Worm (Caenorhabditis elegans): ENCODE measurements around the gene srv-2.
A peak's percentile ranks its signal among the peaks of the same experiment; 100 is the strongest.

The srv-2 gene

ce11 chrII:10550872-10551647, 51.0 kb downstream of the srv-2 start:
- TF ChIP-seq ZK546.5 (tag; optimal IDR thresholded peaks at IDR 0.05) (no peak), daf-12 (tag; optimal IDR thresholded peaks at IDR 0.05) (no peak), elt-1 (tag; optimal IDR thresholded peaks at IDR 0.05) (no peak), mdl-1 (tag; optimal IDR thresholded peaks at IDR 0.05) (no peak), aly-2 (tag; optimal IDR thresholded peaks at IDR 0.05) (no peak), ztf-11 (tag; optimal IDR thresholded peaks at IDR 0.05) (no peak), nhr-237 (tag; optimal IDR thresholded peaks at IDR 0.05) (no peak), hmg-11 (tag; optimal IDR thresholded peaks at IDR 0.05) (no peak), lin-15B (tag; optimal IDR thresholded peaks at IDR 0.05) (no peak), unc-39 (tag; optimal IDR thresholded peaks at IDR 0.05) (no peak), egl-5 (tag; optimal IDR thresholded peaks at IDR 0.05) (peak; percentile 33), ceh-28 (tag; optimal IDR thresholded peaks at IDR 0.05) (no peak), ztf-4 (tag; optimal IDR thresholded peaks at IDR 0.05) (no peak), sea-2 (GFP tag; optimal IDR thresholded peaks at IDR 0.05) (no peak), mml-1 (tag; optimal IDR thresholded peaks at IDR 0.05) (no peak), nhr-23 (tag; optimal IDR thresholded peaks at IDR 0.05) (peak; percentile 26), eor-1 (tag; optimal IDR thresholded peaks at IDR 0.05) (no peak), ceh-82 (tag; optimal IDR thresholded peaks at IDR 0.05) (no peak), R02D3.7 (tag; optimal IDR thresholded peaks at IDR 0.05) (no peak), pha-4 (tag; optimal IDR thresholded peaks at IDR 0.05) (peak; percentile 58), nhr-77 (tag; optimal IDR thresholded peaks at IDR 0.05) (no peak), fkh-10 (GFP tag; optimal IDR thresholded peaks at IDR 0.05) (no peak), ceh-16 (tag; optimal IDR thresholded peaks at IDR 0.05) (no peak), snpc-4 (tag; optimal IDR thresholded peaks at IDR 0.05) (no peak), fos-1 (tag; optimal IDR thresholded peaks at IDR 0.05) (no peak), lsy-12 (tag; optimal IDR thresholded peaks at IDR 0.05) (no peak), nfya-1 (tag; optimal IDR thresholded peaks at IDR 0.05; ENCODE audit: insufficient read depth) (no peak), nhr-25 (tag; optimal IDR thresholded peaks at IDR 0.05) (peak; percentile 37), skn-1 (tag; optimal IDR thresholded peaks at IDR 0.05) (no peak), nhr-67 (tag; optimal IDR thresholded peaks at IDR 0.05) (no peak), egl-27 (tag; optimal IDR thresholded peaks at IDR 0.05) (no peak), tbx-2 (tag; optimal IDR thresholded peaks at IDR 0.05) (no peak), zag-1 (tag; optimal IDR thresholded peaks at IDR 0.05) (no peak), lin-39 (tag; optimal IDR thresholded peaks at IDR 0.05) (no peak), elt-2 (tag; optimal IDR thresholded peaks at IDR 0.05) (peak; percentile 10), elt-3 (tag; optimal IDR thresholded peaks at IDR 0.05) (peak in 1 of 3 experiments; percentile 40), ama-1 (optimal IDR thresholded peaks at IDR 0.05) (peak; percentile 27), ceh-9 (tag; optimal IDR thresholded peaks at IDR 0.05) (no peak), nhr-12 (tag; optimal IDR thresholded peaks at IDR 0.05) (no peak), nhr-43 (tag; optimal IDR thresholded peaks at IDR 0.05; ENCODE audit: poor library complexity, severe bottlenecking) (no peak), nhr-28 (tag; optimal IDR thresholded peaks at IDR 0.05) (no peak), fkh-2 (tag; optimal IDR thresholded peaks at IDR 0.05) (no peak), unc-62 (GFP tag; optimal IDR thresholded peaks at IDR 0.05) (no peak), nhr-76 (tag; optimal IDR thresholded peaks at IDR 0.05) (no peak), jun-1 (tag; optimal IDR thresholded peaks at IDR 0.05) (no peak), pqm-1 (tag; optimal IDR thresholded peaks at IDR 0.05) (no peak), nhr-11 (tag; optimal IDR thresholded peaks at IDR 0.05) (peak; percentile 45)

Data from whole organism, L3 larva.